Worm (Caenorhabditis elegans) whole organism, midembryonic: ENCODE data around the gene lbp-2.

Experiments used
- T22C8.4 ChIP-seq: fragments of 200-800 bp; sonication (Bioruptor generic); IDR thresholded peaks from 2 replicates; pipeline ENCODE4 v1.3.6; 2022; ENCODE audit warnings: missing genetic modification characterization, missing compliant biosample characterization
- cog-1 ChIP-seq: sonication (generic microtip); optimal IDR thresholded peaks from 2 replicates; lab custom pipeline; 2016; ENCODE audit warnings: missing genetic modification characterization, missing compliant biosample characterization
- flt-1 ChIP-seq: fragments of 200-800 bp; sonication (Bioruptor generic); IDR thresholded peaks from 2 replicates; pipeline ENCODE4 v1.3.6; 2022; ENCODE audit warnings: missing genetic modification characterization, missing compliant biosample characterization
- klf-2 ChIP-seq: fragments of 200-800 bp; sonication (Bioruptor generic); conservative IDR thresholded peaks from 2 replicates; pipeline ENCODE4 v1.3.6; 2022; ENCODE audit warnings: missing genetic modification reagents, missing genetic modification characterization, missing compliant biosample characterization
- med-1 ChIP-seq: sonication (generic microtip); optimal IDR thresholded peaks from 2 replicates; lab custom pipeline; 2017; ENCODE audit warnings: missing genetic modification characterization, mild to moderate bottlenecking, missing compliant biosample characterization, antibody characterized with exemption, missing genetic modification reagents; ENCODE audit not compliant: insufficient read depth
- ref-1 ChIP-seq: fragments of 200-800 bp; sonication (Bioruptor generic); conservative IDR thresholded peaks from 2 replicates; pipeline ENCODE4 v1.3.6; 2022; ENCODE audit warnings: missing genetic modification reagents, missing genetic modification characterization, missing compliant biosample characterization
- tab-1 ChIP-seq: fragments of 200-800 bp; sonication (Bioruptor generic); IDR thresholded peaks from 2 replicates; pipeline ENCODE4 v1.3.6; 2022; ENCODE audit warnings: missing genetic modification characterization, missing compliant biosample characterization
- ztf-23 ChIP-seq: fragments of 200-800 bp; sonication (Bioruptor generic); IDR thresholded peaks from 2 replicates; pipeline ENCODE4 v1.3.6; 2022; ENCODE audit warnings: missing genetic modification reagents, missing genetic modification characterization, missing compliant biosample characterization
- ztf-29 ChIP-seq: fragments of 200-800 bp; sonication (Bioruptor generic); IDR thresholded peaks from 2 replicates; pipeline ENCODE4 v1.3.6; 2022; ENCODE audit warnings: missing genetic modification reagents, missing genetic modification characterization, missing compliant biosample characterization

Gene lbp-2

DNA sequence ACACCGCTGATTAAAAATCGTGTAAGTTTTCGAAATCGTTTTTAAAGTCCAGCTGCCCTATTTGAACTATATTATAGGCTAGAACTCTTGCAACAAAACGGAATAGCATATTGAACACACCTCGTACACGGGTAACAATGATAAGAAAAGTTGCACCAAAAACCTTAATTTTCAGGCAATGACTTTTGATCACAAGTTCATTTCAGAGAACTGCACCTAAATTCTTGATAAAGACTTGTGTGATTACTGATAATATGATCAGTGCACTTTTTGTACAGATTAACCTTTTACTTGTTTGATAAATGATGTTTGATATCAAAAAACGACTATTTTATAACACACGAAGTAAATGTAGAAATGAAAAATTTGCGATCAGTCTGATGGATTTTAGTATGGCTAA is 37.4 kb downstream of the lbp-2 start:
- TF ChIP-seq ref-1 (GFP tag; lab: Robert Waterston, UW) (no peak), klf-2 (GFP tag; lab: Robert Waterston, UW) (no peak), flt-1 (GFP tag; lab: Robert Waterston, UW) (no peak), med-1 (GFP tag; lab: Kevin White, UChicago) (no peak), T22C8.4 (GFP tag; lab: Robert Waterston, UW) (no peak), tab-1 (no peak), cog-1 (no peak), ztf-23 (GFP tag; lab: Robert Waterston, UW) (no peak), ztf-29 (GFP tag; lab: Robert Waterston, UW) (no peak)

DNA sequence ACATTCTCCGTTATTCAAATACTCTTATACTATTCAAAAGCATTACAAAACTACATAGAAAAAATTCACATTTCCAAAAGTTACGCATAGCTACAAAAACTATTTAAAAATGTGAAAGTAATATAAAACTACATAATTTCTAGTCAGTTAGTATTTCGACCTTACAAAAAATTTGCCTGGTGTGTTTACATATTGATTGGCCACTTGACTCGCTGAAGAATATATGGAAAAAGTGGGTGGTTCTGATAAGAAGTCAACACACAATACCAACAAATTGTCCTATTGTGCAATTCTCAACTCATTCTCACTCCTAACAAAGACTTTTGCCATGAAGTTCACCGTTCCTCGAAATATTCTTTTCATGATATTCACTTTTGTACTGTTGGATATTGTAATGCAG is 38.2 kb downstream of the lbp-2 start, which contains the start of gene K09C4.1:
Gene K09C4.1, plus strand, starts transcription at position 301 of the 400 bp plus-strand sequence.
- TF ChIP-seq ztf-29 (GFP tag; lab: Robert Waterston, UW) (no peak), klf-2 (GFP tag; lab: Robert Waterston, UW) (no peak), flt-1 (GFP tag; lab: Robert Waterston, UW) (no peak), ref-1 (GFP tag; lab: Robert Waterston, UW) (no peak), tab-1 (no peak), ztf-23 (GFP tag; lab: Robert Waterston, UW) (no peak), T22C8.4 (GFP tag; lab: Robert Waterston, UW) (no peak), med-1 (GFP tag; lab: Kevin White, UChicago) (no peak), cog-1 (no peak)

DNA sequence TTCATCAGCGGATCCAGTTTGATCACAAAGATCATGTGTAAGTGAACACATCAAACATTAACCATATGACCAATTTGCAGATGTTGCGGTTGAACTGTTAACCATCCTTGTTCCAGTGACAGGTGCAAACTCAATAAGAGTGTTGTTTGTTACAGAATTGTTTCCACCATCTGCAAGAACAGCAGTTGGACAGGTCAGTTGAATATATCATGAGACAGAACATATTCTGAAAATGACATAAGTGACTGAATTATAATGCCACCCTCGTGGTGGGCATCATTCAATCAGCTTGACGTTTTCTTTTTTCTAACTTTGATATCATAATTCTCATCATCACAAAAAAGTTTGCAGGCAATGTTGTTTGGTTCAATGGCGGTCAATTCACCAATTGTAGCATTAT is 40.2 kb downstream of the lbp-2 start:
- no peak for TF ChIP-seq ref-1 (GFP tag; lab: Robert Waterston, UW)

DNA sequence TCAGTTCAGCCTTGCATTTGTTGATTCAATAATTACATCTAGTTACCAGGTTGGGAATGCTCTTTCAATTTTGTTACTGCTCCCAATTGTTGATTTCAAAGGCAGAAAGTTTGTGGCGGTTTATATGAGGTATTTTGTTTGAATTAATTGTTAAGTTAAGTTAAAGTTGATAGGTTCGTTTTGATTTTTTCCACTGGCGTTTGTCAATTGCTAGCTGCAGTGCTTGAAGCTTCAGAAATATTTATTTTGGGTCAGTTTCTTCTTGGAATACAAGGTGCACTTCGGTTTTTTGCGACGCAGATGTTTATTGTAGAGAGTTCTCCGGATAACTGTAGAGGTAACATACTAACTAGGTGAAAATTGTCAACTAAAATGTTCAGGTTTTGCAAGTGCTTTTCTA is 41.4 kb downstream of the lbp-2 start, which contains the start of gene F11D5.5:
Gene F11D5.5, plus strand, starts transcription at position 301 of the 400 bp plus-strand sequence.
- no peak for TF ChIP-seq cog-1
- TF ChIP-seq ref-1 (GFP tag; lab: Robert Waterston, UW): no peak
- TF ChIP-seq ztf-23 (GFP tag; lab: Robert Waterston, UW): no peak
- no peak for TF ChIP-seq flt-1 (GFP tag; lab: Robert Waterston, UW)
- no peak for TF ChIP-seq T22C8.4 (GFP tag; lab: Robert Waterston, UW)
- no peak for TF ChIP-seq klf-2 (GFP tag; lab: Robert Waterston, UW)
- TF ChIP-seq med-1 (GFP tag; lab: Kevin White, UChicago): no peak

DNA sequence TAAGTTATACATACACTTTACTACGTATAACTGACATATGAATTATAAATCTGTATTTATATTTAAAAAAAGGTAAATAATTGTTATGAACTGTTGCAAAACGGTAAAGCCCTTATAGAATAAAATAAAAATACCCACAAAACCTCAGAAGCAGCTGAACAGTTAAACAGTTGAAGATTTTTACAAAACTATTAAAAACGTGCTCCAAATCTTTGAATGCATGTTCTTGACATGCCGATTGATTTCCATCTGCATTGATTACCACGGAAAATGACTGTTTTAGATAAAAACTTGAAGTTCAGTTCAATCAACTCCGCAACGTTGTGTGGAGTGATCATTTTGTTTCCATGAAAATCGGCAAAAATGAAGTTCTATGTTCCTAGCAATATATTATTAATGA is 43.7 kb downstream of the lbp-2 start, which contains the start of gene F11D5.7:
Gene F11D5.7, plus strand, starts transcription at position 301 of the 400 bp plus-strand sequence.
- TF ChIP-seq med-1 (GFP tag; lab: Kevin White, UChicago) (no peak), ref-1 (GFP tag; lab: Robert Waterston, UW) (no peak), ztf-23 (GFP tag; lab: Robert Waterston, UW) (no peak), flt-1 (GFP tag; lab: Robert Waterston, UW) (no peak), tab-1 (no peak), ztf-29 (GFP tag; lab: Robert Waterston, UW) (no peak), T22C8.4 (GFP tag; lab: Robert Waterston, UW) (no peak), cog-1 (no peak), klf-2 (GFP tag; lab: Robert Waterston, UW) (no peak)

DNA sequence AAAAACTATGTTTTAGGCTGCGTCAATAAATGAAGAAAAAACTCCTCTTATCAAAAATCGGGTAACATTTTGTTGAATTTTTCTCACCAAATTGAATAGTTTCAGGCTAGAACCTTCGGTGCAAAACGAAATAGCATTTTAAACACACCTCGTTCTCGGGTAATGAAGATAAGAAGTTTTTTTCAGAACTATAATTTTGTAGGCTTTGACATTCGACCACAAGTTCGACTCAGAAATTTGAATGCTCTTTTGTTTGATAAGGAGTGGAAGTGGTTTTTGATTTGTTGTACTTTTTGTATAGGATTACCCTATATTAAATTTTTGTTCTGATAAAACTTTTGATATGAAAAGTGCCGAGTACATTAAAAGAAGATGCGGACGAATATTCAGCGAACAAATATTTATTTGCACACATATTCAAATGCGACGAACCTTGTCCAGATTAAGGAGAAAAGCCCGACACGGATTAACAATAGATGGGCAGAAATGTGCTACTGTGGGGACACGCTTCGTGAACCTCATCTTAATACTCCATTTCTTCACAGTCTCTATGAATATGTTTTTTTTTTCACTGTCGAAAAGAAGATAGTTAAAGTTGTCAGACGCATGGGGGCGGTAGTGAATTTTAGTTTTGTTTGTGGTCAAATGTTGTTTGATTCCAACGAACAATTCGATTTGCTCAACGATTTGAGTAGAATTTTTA is 46.3 kb downstream of the lbp-2 start:
- TF ChIP-seq flt-1 (GFP tag; lab: Robert Waterston, UW): no peak
- TF ChIP-seq ztf-23 (GFP tag; lab: Robert Waterston, UW): no peak
- no peak for TF ChIP-seq tab-1
- no peak for TF ChIP-seq ref-1 (GFP tag; lab: Robert Waterston, UW)

DNA sequence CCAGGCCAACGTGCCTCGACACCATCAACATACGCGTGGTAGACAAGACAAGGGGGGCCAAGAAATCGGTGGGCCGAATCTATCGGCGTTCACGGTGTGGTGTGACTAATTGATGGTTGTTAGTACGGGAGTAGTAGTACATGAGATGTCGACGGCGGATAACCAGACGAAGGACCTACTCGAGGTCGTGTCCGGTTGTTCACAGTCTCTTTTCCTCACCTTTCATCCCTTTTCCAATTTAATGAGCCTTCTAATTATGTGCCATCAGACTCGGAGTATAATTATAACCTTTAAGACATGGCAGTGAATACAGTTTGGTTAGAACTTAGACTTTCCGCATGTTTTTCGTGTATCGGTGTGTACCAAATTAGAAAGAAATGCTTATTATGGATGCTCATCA is 50.3 kb downstream of the lbp-2 start:
- TF ChIP-seq med-1 (GFP tag; lab: Kevin White, UChicago) (no peak), klf-2 (GFP tag; lab: Robert Waterston, UW) (no peak), cog-1 (no peak), tab-1 (no peak), flt-1 (GFP tag; lab: Robert Waterston, UW) (no peak), T22C8.4 (GFP tag; lab: Robert Waterston, UW) (no peak), ztf-29 (GFP tag; lab: Robert Waterston, UW) (no peak), ref-1 (GFP tag; lab: Robert Waterston, UW) (no peak), ztf-23 (GFP tag; lab: Robert Waterston, UW) (no peak)
